Fruit fly (Drosophila melanogaster) whole organism, embryonic: ENCODE data around the gene alpha-Spec.
A peak's percentile ranks its signal among the peaks of the same experiment; 100 is the strongest.

Experiments used
- CG14860 ChIP-seq: fragments of 200-800 bp; sonication (Bioruptor generic); IDR thresholded peaks from 3 replicates; pipeline ENCODE4 v1.3.6; 2022; ENCODE audit warnings: missing biosample characterization, missing genetic modification characterization; ENCODE audit not compliant: partially characterized antibody
- CG2199 ChIP-seq: fragments of 200-800 bp; sonication (Bioruptor generic); IDR thresholded peaks from 3 replicates; pipeline ENCODE4 v1.3.6; 2022; ENCODE audit warnings: missing biosample characterization, missing genetic modification characterization
- CG4360 ChIP-seq: fragments of 200-800 bp; sonication (Bioruptor generic); IDR thresholded peaks from 2 replicates; pipeline ENCODE4 v1.3.6; 2022; ENCODE audit warnings: missing biosample characterization, missing genetic modification characterization
- Opbp ChIP-seq: fragments of 200-800 bp; sonication (Bioruptor generic); IDR thresholded peaks from 3 replicates; pipeline ENCODE4 v1.3.6; 2022; ENCODE audit warnings: missing biosample characterization, missing genetic modification characterization; ENCODE audit not compliant: partially characterized antibody
- gcm ChIP-seq: fragments of 200-800 bp; sonication (Bioruptor generic); optimal IDR thresholded peaks from 2 replicates; lab custom pipeline; 2019; ENCODE audit warnings: missing biosample characterization, mild to moderate bottlenecking, missing genetic modification characterization, moderate library complexity

alpha-Spec gene

DNA sequence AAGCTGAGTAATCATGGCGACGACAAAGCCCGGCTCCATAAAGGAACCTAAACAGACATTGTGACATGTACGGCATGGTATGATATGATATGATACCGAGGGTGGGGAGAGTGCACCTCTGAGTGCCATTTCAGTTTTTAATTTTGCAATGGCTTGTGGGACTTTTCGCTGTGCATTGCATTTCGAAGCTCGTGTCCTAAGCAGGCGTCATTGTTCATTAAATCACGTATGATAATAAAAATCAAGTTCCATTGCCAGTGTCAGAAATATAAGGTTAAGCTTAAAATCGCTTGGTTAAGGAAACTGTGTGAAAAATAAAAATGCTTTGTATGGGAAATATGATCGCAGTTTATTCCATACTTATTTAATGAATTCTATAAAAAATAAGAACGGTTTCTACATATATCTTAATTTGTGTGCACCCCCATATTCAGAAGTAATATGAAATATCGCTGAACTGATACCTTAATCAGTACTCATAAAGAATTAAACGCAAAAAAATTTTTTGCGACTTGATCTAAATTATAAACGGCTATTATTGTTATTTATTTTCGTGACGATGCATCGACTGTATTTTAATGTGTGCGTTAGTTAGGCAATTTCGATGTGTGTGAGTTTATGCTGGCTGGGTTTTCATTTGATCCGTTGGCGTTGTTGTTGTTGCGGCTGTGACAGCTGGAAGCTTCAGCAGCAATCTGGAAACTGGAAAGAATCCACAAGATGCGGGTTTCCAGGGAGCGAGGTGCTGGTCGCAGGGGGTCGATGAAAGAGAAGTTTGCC is 65.6 kb downstream of the alpha-Spec start:
- TF ChIP-seq gcm (GFP tag; lab: Kevin White, UChicago), result peak; percentile 96
- no peak for TF ChIP-seq CG14860 (GFP tag; lab: Robert Waterston, UW)
- TF ChIP-seq CG4360 (GFP tag; lab: Robert Waterston, UW), result peak; percentile 69
- TF ChIP-seq CG2199 (GFP tag; lab: Robert Waterston, UW), result 0 out of 3 replicates have a peak, but pooled peaks have one; percentile 20
- peak; percentile 16; the same call in 1 of the 3 replicates for TF ChIP-seq Opbp (GFP tag; lab: Robert Waterston, UW)
